Fruit fly (Drosophila melanogaster) whole organism, embryonic: Measurements from ENCODE around the gene CG9568.

Experiments used
- Atf6 ChIP-seq: fragments of 200-800 bp; sonication (Bioruptor generic); IDR thresholded peaks from 2 replicates; pipeline ENCODE4 v1.3.6; 2022; ENCODE audit warnings: missing biosample characterization, missing genetic modification characterization
- CG12391 ChIP-seq: fragments of 200-800 bp; sonication (Bioruptor generic); optimal IDR thresholded peaks from 3 replicates; lab custom pipeline; 2018; ENCODE audit warnings: missing biosample characterization, mild to moderate bottlenecking, missing genetic modification characterization, moderate library complexity
- CG13624 ChIP-seq: fragments of 200-800 bp; sonication (Bioruptor generic); optimal IDR thresholded peaks from 2 replicates; lab custom pipeline; 2016; ENCODE audit warnings: missing biosample characterization, missing genetic modification characterization
- CG15269 ChIP-seq: fragments of 200-800 bp; sonication (Bioruptor generic); optimal IDR thresholded peaks from 2 replicates; lab custom pipeline; 2018; ENCODE audit warnings: missing biosample characterization, mild to moderate bottlenecking, missing genetic modification characterization, moderate library complexity
- CG1602 ChIP-seq: fragments of 200-800 bp; sonication (Bioruptor generic); optimal IDR thresholded peaks from 3 replicates; lab custom pipeline; 2016; ENCODE audit warnings: missing biosample characterization, missing genetic modification characterization
- CG16863 ChIP-seq: fragments of 200-800 bp; sonication (Bioruptor generic); optimal IDR thresholded peaks from 3 replicates; lab custom pipeline; 2016; ENCODE audit warnings: missing biosample characterization, missing genetic modification characterization
- CG17568 ChIP-seq: fragments of 200-800 bp; sonication (Bioruptor generic); optimal IDR thresholded peaks from 2 replicates; lab custom pipeline; 2018; ENCODE audit warnings: missing biosample characterization, mild to moderate bottlenecking, missing genetic modification characterization, moderate library complexity
- CG2875 ChIP-seq: fragments of 200-800 bp; sonication (Bioruptor generic); optimal IDR thresholded peaks from 2 replicates; lab custom pipeline; 2017; ENCODE audit warnings: missing biosample characterization, mild to moderate bottlenecking, missing genetic modification characterization, missing genetic modification reagents
- CG3065 ChIP-seq: fragments of 200-800 bp; sonication (Bioruptor generic); optimal IDR thresholded peaks from 2 replicates; lab custom pipeline; 2016; ENCODE audit warnings: missing biosample characterization, missing genetic modification characterization
- CG31388 ChIP-seq: fragments of 200-800 bp; sonication (Bioruptor generic); optimal IDR thresholded peaks from 2 replicates; lab custom pipeline; 2016; ENCODE audit warnings: missing biosample characterization, missing genetic modification characterization
- CG32532 ChIP-seq: fragments of 200-800 bp; sonication (Bioruptor generic); IDR thresholded peaks from 2 replicates; pipeline ENCODE4 v1.3.6; 2022; ENCODE audit warnings: missing biosample characterization, missing genetic modification characterization
- CG34422 ChIP-seq: fragments of 200-800 bp; sonication (Bioruptor generic); IDR thresholded peaks from 3 replicates; pipeline ENCODE4 v1.3.6; 2022; ENCODE audit warnings: missing biosample characterization, missing genetic modification characterization
- CG6272 ChIP-seq: fragments of 200-800 bp; sonication (Bioruptor generic); IDR thresholded peaks from 2 replicates; pipeline ENCODE4 v1.3.6; 2022; ENCODE audit warnings: missing biosample characterization, missing genetic modification characterization
- CG6654 ChIP-seq: fragments of 200-800 bp; sonication (Bioruptor generic); optimal IDR thresholded peaks from 2 replicates; lab custom pipeline; 2017; ENCODE audit warnings: missing biosample characterization, mild to moderate bottlenecking, missing genetic modification characterization
- CG6813 ChIP-seq: fragments of 200-800 bp; sonication (Bioruptor generic); optimal IDR thresholded peaks from 2 replicates; lab custom pipeline; 2017; ENCODE audit warnings: missing biosample characterization, missing genetic modification characterization, mild to moderate bottlenecking, moderate library complexity, missing genetic modification reagents
- CG8290 ChIP-seq, 3 experiments: fragments of 200-800 bp; sonication (Bioruptor generic); optimal IDR thresholded peaks; 2 replicates each; lab custom pipeline; 2016 to 2019; ENCODE audit warnings: missing biosample characterization in 3 of 3, missing genetic modification characterization in 3 of 3, mild to moderate bottlenecking in 2 of 3, moderate library complexity in 1 of 3
- CG8388 ChIP-seq: fragments of 200-800 bp; sonication (Bioruptor generic); optimal IDR thresholded peaks from 2 replicates; lab custom pipeline; 2019; ENCODE audit warnings: missing biosample characterization, mild to moderate bottlenecking, missing genetic modification characterization, moderate library complexity
- CG9437 ChIP-seq: fragments of 200-800 bp; sonication (Bioruptor generic); optimal IDR thresholded peaks from 2 replicates; lab custom pipeline; 2018; ENCODE audit warnings: missing biosample characterization, mild to moderate bottlenecking, missing genetic modification characterization
- Chrac-16 ChIP-seq: fragments of 200-800 bp; sonication (Bioruptor generic); optimal IDR thresholded peaks from 3 replicates; lab custom pipeline; 2016; ENCODE audit warnings: missing biosample characterization, missing genetic modification characterization
- Eip74EF ChIP-seq, 2 experiments: fragments of 200-800 bp in 1 of 2; fragments of >200 bp in 1 of 2; sonication (Bioruptor generic) in 1 of 2; optimal IDR thresholded peaks; 2 replicates each; lab custom pipeline; 2017 to 2019; ENCODE audit warnings: missing biosample characterization in 2 of 2, missing genetic modification characterization in 2 of 2, mild to moderate bottlenecking in 1 of 2, moderate library complexity in 1 of 2
- Ets65A ChIP-seq: fragments of 200-800 bp; sonication (Bioruptor generic); peaks from one replicate; lab custom pipeline; 2016; ENCODE audit warnings: missing biosample characterization, missing genetic modification characterization
- H15 ChIP-seq: fragments of 200-800 bp; sonication (Bioruptor generic); IDR thresholded peaks from 3 replicates; pipeline ENCODE4 v1.3.6; 2022; ENCODE audit warnings: missing biosample characterization, missing genetic modification characterization
- Hey ChIP-seq: fragments of 200-800 bp; sonication (Bioruptor generic); optimal IDR thresholded peaks from 3 replicates; lab custom pipeline; 2018; ENCODE audit warnings: missing biosample characterization, mild to moderate bottlenecking, missing genetic modification characterization
- Hmr ChIP-seq: fragments of 200-800 bp; sonication (Bioruptor generic); optimal IDR thresholded peaks from 3 replicates; lab custom pipeline; 2017; ENCODE audit warnings: mild to moderate bottlenecking, missing biosample characterization, missing genetic modification reagents, missing genetic modification characterization
- MTF-1 ChIP-seq: fragments of 200-800 bp; sonication (Bioruptor generic); optimal IDR thresholded peaks from 2 replicates; lab custom pipeline; 2018; ENCODE audit warnings: missing biosample characterization, mild to moderate bottlenecking, missing genetic modification characterization, borderline replicate concordance
- Optix ChIP-seq: fragments of 200-800 bp; sonication (Bioruptor generic); IDR thresholded peaks from 3 replicates; pipeline ENCODE4 v1.3.6; 2022; ENCODE audit warnings: missing biosample characterization, missing genetic modification characterization
- Scr ChIP-seq: fragments of 200-800 bp; sonication (Bioruptor generic); IDR thresholded peaks from 2 replicates; pipeline ENCODE4 v1.3.6; 2022; ENCODE audit warnings: missing biosample characterization, missing genetic modification characterization; ENCODE audit not compliant: partially characterized antibody
- ash1 ChIP-seq: fragments of 200-800 bp; sonication (Bioruptor generic); optimal IDR thresholded peaks from 2 replicates; lab custom pipeline; 2018; ENCODE audit warnings: missing biosample characterization, mild to moderate bottlenecking, missing genetic modification characterization
- bbx ChIP-seq: fragments of 200-800 bp; sonication (Bioruptor generic); IDR thresholded peaks from 2 replicates; pipeline ENCODE4 v1.3.6; 2022; ENCODE audit warnings: missing biosample characterization, missing genetic modification characterization; ENCODE audit not compliant: partially characterized antibody
- cas ChIP-seq: fragments of 200-800 bp; sonication (Bioruptor generic); IDR thresholded peaks from 2 replicates; pipeline ENCODE4 v1.3.6; 2022; ENCODE audit warnings: missing biosample characterization, missing genetic modification characterization
- crc ChIP-seq: fragments of 200-800 bp; sonication (Bioruptor generic); optimal IDR thresholded peaks from 2 replicates; lab custom pipeline; 2016; ENCODE audit warnings: missing biosample characterization, missing genetic modification characterization
- dimm ChIP-seq: fragments of 200-800 bp; sonication (Bioruptor generic); IDR thresholded peaks from 2 replicates; pipeline ENCODE4 v1.3.6; 2022; ENCODE audit warnings: missing biosample characterization, missing genetic modification characterization
- dpn ChIP-seq, 2 experiments: fragments of 200-800 bp; sonication (Bioruptor generic); optimal IDR thresholded peaks; 3 replicates each; lab custom pipeline; 2016; ENCODE audit warnings: missing biosample characterization in 2 of 2, missing genetic modification characterization in 2 of 2
- gem ChIP-seq: fragments of 200-800 bp; sonication (Bioruptor generic); optimal IDR thresholded peaks from 2 replicates; lab custom pipeline; 2019; ENCODE audit warnings: missing biosample characterization, mild to moderate bottlenecking, missing genetic modification characterization, moderate library complexity
- ken ChIP-seq: fragments of 200-800 bp; sonication (Bioruptor generic); IDR thresholded peaks from 3 replicates; pipeline ENCODE4 v1.3.6; 2022; ENCODE audit warnings: missing biosample characterization, missing genetic modification characterization
- knrl ChIP-seq: fragments of 200-800 bp; sonication (Bioruptor generic); IDR thresholded peaks from 3 replicates; pipeline ENCODE4 v1.3.6; 2022; ENCODE audit warnings: missing biosample characterization, missing genetic modification characterization; ENCODE audit not compliant: partially characterized antibody
- lbe ChIP-seq: fragments of 200-800 bp; sonication (Bioruptor generic); optimal IDR thresholded peaks from 2 replicates; lab custom pipeline; 2016; ENCODE audit warnings: missing biosample characterization, mild to moderate bottlenecking, missing genetic modification characterization
- p53 ChIP-seq: fragments of 200-800 bp; sonication (Bioruptor generic); optimal IDR thresholded peaks from 2 replicates; lab custom pipeline; 2016; ENCODE audit warnings: missing biosample characterization, missing genetic modification characterization
- psq ChIP-seq: fragments of 200-800 bp; sonication (Bioruptor generic); optimal IDR thresholded peaks from 2 replicates; lab custom pipeline; 2017; ENCODE audit warnings: missing biosample characterization, missing genetic modification characterization
- rib ChIP-seq: fragments of 200-800 bp; sonication (Bioruptor generic); IDR thresholded peaks from 2 replicates; pipeline ENCODE4 v1.3.6; 2022; ENCODE audit warnings: missing biosample characterization, missing genetic modification characterization
- ro ChIP-seq: fragments of 200-800 bp; sonication (Bioruptor generic); IDR thresholded peaks from 2 replicates; pipeline ENCODE4 v1.3.6; 2022; ENCODE audit warnings: missing biosample characterization, missing genetic modification characterization
- salm ChIP-seq: fragments of 200-800 bp; sonication (Bioruptor generic); optimal IDR thresholded peaks from 2 replicates; lab custom pipeline; 2018; ENCODE audit warnings: missing biosample characterization, mild to moderate bottlenecking, missing genetic modification characterization
- sens-2 ChIP-seq: fragments of 200-800 bp; sonication (Bioruptor generic); IDR thresholded peaks from 2 replicates; pipeline ENCODE4 v1.3.6; 2022; ENCODE audit warnings: missing biosample characterization, missing genetic modification characterization
- tgo ChIP-seq: fragments of 200-800 bp; sonication (Bioruptor generic); IDR thresholded peaks from 3 replicates; pipeline ENCODE4 v1.3.6; 2022; ENCODE audit warnings: missing biosample characterization, missing genetic modification characterization
- tll ChIP-seq, 2 experiments: fragments of 200-800 bp in 1 of 2; fragments of >200 bp in 1 of 2; sonication (Bioruptor generic) in 1 of 2; optimal IDR thresholded peaks; 2 replicates each; lab custom pipeline; 2017 to 2019; ENCODE audit warnings: missing biosample characterization in 2 of 2, missing genetic modification characterization in 2 of 2, mild to moderate bottlenecking in 1 of 2, moderate library complexity in 1 of 2
- tna ChIP-seq: fragments of 200-800 bp; sonication (Bioruptor generic); IDR thresholded peaks from 2 replicates; pipeline ENCODE4 v1.3.6; 2022; ENCODE audit warnings: missing biosample characterization, missing genetic modification characterization; ENCODE audit not compliant: partially characterized antibody
- trh ChIP-seq: fragments of 200-800 bp; sonication (Bioruptor generic); optimal IDR thresholded peaks from 2 replicates; lab custom pipeline; 2016; ENCODE audit warnings: missing biosample characterization, missing genetic modification characterization
- unpg ChIP-seq: fragments of 200-800 bp; sonication (Bioruptor generic); optimal IDR thresholded peaks from 3 replicates; lab custom pipeline; 2018; ENCODE audit warnings: missing biosample characterization, mild to moderate bottlenecking, missing genetic modification characterization, moderate library complexity
- usp ChIP-seq: fragments of >200 bp; optimal IDR thresholded peaks from 2 replicates; lab custom pipeline; 2017; ENCODE audit warnings: missing biosample characterization, missing genetic modification characterization
- wdn ChIP-seq: fragments of 200-800 bp; sonication (Bioruptor generic); IDR thresholded peaks from 2 replicates; pipeline ENCODE4 v1.3.6; 2022; ENCODE audit warnings: missing biosample characterization, missing genetic modification characterization

Gene CG9568

dm6 chr2L:8997285-8997684 is 13.1 kb upstream of the CG9568 start, which contains the start of the genes alien and CG18661 (continued):
- TF ChIP-seq CG8290 (GFP tag; optimal IDR thresholded peaks at IDR 0.05; lab: Kevin White, UChicago) (peak; percentile 89), CG8290 (tag; optimal IDR thresholded peaks at IDR 0.05; lab: Kevin White, UChicago) (peak in 1 of 2 experiments; percentile 90), CG2875 (GFP tag; lab: Kevin White, UChicago) (peak; percentile 11), CG6272 (GFP tag; lab: Robert Waterston, UW) (peak; percentile 87), cas (GFP tag; lab: Robert Waterston, UW) (peak; percentile 96), CG15269 (tag; lab: Kevin White, UChicago) (peak; percentile 50), knrl (GFP tag; lab: Robert Waterston, UW) (peak; percentile 78), tll (GFP tag; optimal IDR thresholded peaks at IDR 0.05; lab: Kevin White, UChicago) (peak in 1 of 2 experiments; percentile 17), CG16863 (peak; percentile 40), trh (peak; percentile 91), Chrac-16 (GFP tag; lab: Kevin White, UChicago) (peak; percentile 71), lbe (GFP tag; lab: Kevin White, UChicago) (no peak), sens-2 (GFP tag; lab: Robert Waterston, UW) (peak; percentile 92), gem (tag; lab: Kevin White, UChicago) (peak; percentile 83), p53 (GFP tag; lab: Kevin White, UChicago) (peak; percentile 91), CG1602 (GFP tag; lab: Kevin White, UChicago) (peak; percentile 76), ash1 (no peak), MTF-1 (no peak), unpg (GFP tag; lab: Kevin White, UChicago) (peak; percentile 70), bbx (peak; percentile 23; the same call in 1 of the 2 replicates), CG8388 (peak; percentile 46), H15 (GFP tag; lab: Robert Waterston, UW) (peak; percentile 85; the same call in 2 of the 3 replicates), CG3065 (no peak), Eip74EF (GFP tag; optimal IDR thresholded peaks at IDR 0.05; lab: Kevin White, UChicago) (no peak), psq (GFP tag; lab: Kevin White, UChicago) (peak; percentile 74), CG6813 (GFP tag; lab: Kevin White, UChicago) (no peak), Scr (peak; percentile 67), Atf6 (GFP tag; lab: Robert Waterston, UW) (peak; percentile 87), CG32532 (peak; percentile 92), CG17568 (GFP tag; lab: Kevin White, UChicago) (no peak), CG12391 (tag; lab: Kevin White, UChicago) (peak; percentile 79), usp (GFP tag; lab: Kevin White, UChicago) (no peak), Optix (GFP tag; lab: Robert Waterston, UW) (peak; percentile 95), dpn (GFP tag; optimal IDR thresholded peaks at IDR 0.05; lab: Kevin White, UChicago) (peak; percentile 93 to 96), CG31388 (GFP tag; lab: Kevin White, UChicago) (no peak), CG34422 (peak; percentile 93; the same call in 2 of the 3 replicates), CG13624 (GFP tag; lab: Kevin White, UChicago) (peak; percentile 85), Hmr (GFP tag; lab: Kevin White, UChicago) (peak; percentile 83), CG6654 (GFP tag; lab: Kevin White, UChicago) (no peak), Ets65A (GFP tag; lab: Kevin White, UChicago) (peak; percentile 98), CG9437 (GFP tag; lab: Kevin White, UChicago) (peak; percentile 16), rib (GFP tag; lab: Robert Waterston, UW) (peak; percentile 80; the same call in 1 of the 2 replicates), ro (GFP tag; lab: Robert Waterston, UW) (peak; percentile 65), tgo (GFP tag; lab: Robert Waterston, UW) (peak; percentile 87), dimm (GFP tag; lab: Robert Waterston, UW) (peak; percentile 89), salm (tag; lab: Kevin White, UChicago) (peak; percentile 21), ken (peak; percentile 91), wdn (GFP tag; lab: Robert Waterston, UW) (peak; percentile 77), Hey (no peak), tna (GFP tag; lab: Robert Waterston, UW) (no peak), crc (GFP tag; lab: Kevin White, UChicago) (peak; percentile 89)
